Fruit fly (Drosophila melanogaster) whole organism, embryonic: Measurements from ENCODE around the gene CG5160.

ENCODE experiments used
- CG10654 ChIP-seq: fragments of 200-800 bp; sonication (Bioruptor generic); optimal IDR thresholded peaks from 2 replicates; lab custom pipeline; 2016; ENCODE audit warnings: missing biosample characterization, missing genetic modification characterization
- CG10979 ChIP-seq: fragments of 200-800 bp; sonication (Bioruptor generic); optimal IDR thresholded peaks from 2 replicates; lab custom pipeline; 2018; ENCODE audit warnings: missing biosample characterization, mild to moderate bottlenecking, missing genetic modification characterization, moderate library complexity
- CG11723 ChIP-seq: fragments of 200-800 bp; sonication (Bioruptor generic); optimal IDR thresholded peaks from 2 replicates; lab custom pipeline; 2017; ENCODE audit warnings: missing biosample characterization, mild to moderate bottlenecking, missing genetic modification characterization
- CG12659 ChIP-seq: fragments of 200-800 bp; sonication (Bioruptor generic); optimal IDR thresholded peaks from 3 replicates; lab custom pipeline; 2017; ENCODE audit warnings: mild to moderate bottlenecking, missing biosample characterization, missing genetic modification reagents, missing genetic modification characterization
- CG1647 ChIP-seq: fragments of 200-800 bp; sonication (Bioruptor generic); optimal IDR thresholded peaks from 3 replicates; lab custom pipeline; 2016; ENCODE audit warnings: missing biosample characterization, missing genetic modification characterization
- CG17328 ChIP-seq: fragments of 200-800 bp; sonication (Bioruptor generic); IDR thresholded peaks from 2 replicates; pipeline ENCODE4 v1.3.6; 2022; ENCODE audit warnings: missing biosample characterization, missing genetic modification characterization
- CG17361 ChIP-seq: fragments of 200-800 bp; sonication (Bioruptor generic); IDR thresholded peaks from 3 replicates; pipeline ENCODE4 v1.3.6; 2022; ENCODE audit warnings: missing biosample characterization, missing genetic modification characterization
- CG1792 ChIP-seq: fragments of 200-800 bp; sonication (Bioruptor generic); optimal IDR thresholded peaks from 2 replicates; lab custom pipeline; 2016; ENCODE audit warnings: missing biosample characterization, missing genetic modification characterization
- CG18262 ChIP-seq: fragments of 200-800 bp; optimal IDR thresholded peaks from 3 replicates; lab custom pipeline; 2019; ENCODE audit warnings: missing biosample characterization, mild to moderate bottlenecking, missing genetic modification characterization, moderate library complexity
- CG30403 ChIP-seq: fragments of 200-800 bp; sonication (Bioruptor generic); optimal IDR thresholded peaks from 3 replicates; lab custom pipeline; 2016; ENCODE audit warnings: missing biosample characterization, missing genetic modification characterization
- CG3407 ChIP-seq: fragments of 200-800 bp; sonication (Bioruptor generic); optimal IDR thresholded peaks from 2 replicates; lab custom pipeline; 2018; ENCODE audit warnings: missing biosample characterization, mild to moderate bottlenecking, missing genetic modification characterization
- CG7271 ChIP-seq: fragments of 200-800 bp; sonication (Bioruptor generic); optimal IDR thresholded peaks from 2 replicates; lab custom pipeline; 2018; ENCODE audit warnings: missing biosample characterization, mild to moderate bottlenecking, missing genetic modification characterization, moderate library complexity
- CG8281 ChIP-seq: fragments of 200-800 bp; sonication (Bioruptor generic); optimal IDR thresholded peaks from 2 replicates; lab custom pipeline; 2018; ENCODE audit warnings: missing biosample characterization, mild to moderate bottlenecking, missing genetic modification characterization, moderate library complexity
- CG9817 ChIP-seq: fragments of 200-800 bp; sonication (Bioruptor generic); optimal IDR thresholded peaks from 2 replicates; lab custom pipeline; 2018; ENCODE audit warnings: missing biosample characterization, mild to moderate bottlenecking, missing genetic modification characterization, moderate library complexity
- CG9876 ChIP-seq: fragments of 200-800 bp; sonication (Bioruptor generic); optimal IDR thresholded peaks from 2 replicates; lab custom pipeline; 2016; ENCODE audit warnings: missing biosample characterization, missing genetic modification characterization
- Dek ChIP-seq: fragments of 200-800 bp; sonication (Bioruptor generic); optimal IDR thresholded peaks from 3 replicates; lab custom pipeline; 2019; ENCODE audit warnings: missing biosample characterization, mild to moderate bottlenecking, missing genetic modification characterization, moderate library complexity
- Ets65A ChIP-seq: fragments of 200-800 bp; sonication (Bioruptor generic); peaks from one replicate; lab custom pipeline; 2016; ENCODE audit warnings: missing biosample characterization, missing genetic modification characterization
- GATAe ChIP-seq: fragments of 200-800 bp; sonication (Bioruptor generic); conservative IDR thresholded peaks from 2 replicates; pipeline ENCODE4 v1.3.6; 2022; ENCODE audit warnings: missing biosample characterization, missing genetic modification characterization
- HHEX ChIP-seq: fragments of 200-800 bp; sonication (Bioruptor generic); optimal IDR thresholded peaks from 3 replicates; lab custom pipeline; 2017; ENCODE audit warnings: missing biosample characterization, mild to moderate bottlenecking, missing genetic modification characterization, missing genetic modification reagents
- Hand ChIP-seq: fragments of 200-800 bp; sonication (Bioruptor generic); optimal IDR thresholded peaks from 2 replicates; lab custom pipeline; 2017; ENCODE audit warnings: mild to moderate bottlenecking, missing biosample characterization, missing genetic modification reagents, missing genetic modification characterization
- Hey ChIP-seq: fragments of 200-800 bp; sonication (Bioruptor generic); optimal IDR thresholded peaks from 3 replicates; lab custom pipeline; 2018; ENCODE audit warnings: missing biosample characterization, mild to moderate bottlenecking, missing genetic modification characterization
- Hr51 ChIP-seq, 2 experiments: fragments of 200-800 bp; sonication (Bioruptor generic); optimal IDR thresholded peaks; 2 replicates in 1 of 2; 3 replicates in 1 of 2; lab custom pipeline; 2016 to 2018; ENCODE audit warnings: missing biosample characterization in 2 of 2, missing genetic modification characterization in 2 of 2, mild to moderate bottlenecking in 1 of 2, moderate library complexity in 1 of 2
- Neu2 ChIP-seq: fragments of 200-800 bp; sonication (Bioruptor generic); optimal IDR thresholded peaks from 3 replicates; lab custom pipeline; 2016; ENCODE audit warnings: missing biosample characterization, missing genetic modification characterization, borderline replicate concordance
- Oaz ChIP-seq: fragments of 200-800 bp; sonication (Bioruptor generic); IDR thresholded peaks from 2 replicates; pipeline ENCODE4 v1.3.6; 2022; ENCODE audit warnings: missing biosample characterization, missing genetic modification characterization
- Scr ChIP-seq: fragments of 200-800 bp; sonication (Bioruptor generic); IDR thresholded peaks from 2 replicates; pipeline ENCODE4 v1.3.6; 2022; ENCODE audit warnings: missing biosample characterization, missing genetic modification characterization; ENCODE audit not compliant: partially characterized antibody
- Trl ChIP-seq, 3 experiments: fragments of >200 bp in 2 of 3; fragments of 200-800 bp in 1 of 3; sonication (Bioruptor generic) in 1 of 3; optimal IDR thresholded peaks; 2 replicates in 1 of 3; 3 replicates in 2 of 3; lab custom pipeline; 2016 to 2017; ENCODE audit warnings: missing biosample characterization in 1 of 3, missing genetic modification characterization in 1 of 3
- ab ChIP-seq: fragments of 200-800 bp; sonication (Bioruptor generic); optimal IDR thresholded peaks from 2 replicates; lab custom pipeline; 2016; ENCODE audit warnings: missing biosample characterization, missing genetic modification characterization
- amos ChIP-seq: fragments of 200-800 bp; sonication (Bioruptor generic); IDR thresholded peaks from 2 replicates; pipeline ENCODE4 v1.3.6; 2022; ENCODE audit warnings: missing biosample characterization, missing genetic modification characterization; ENCODE audit not compliant: partially characterized antibody
- cg ChIP-seq: fragments of 200-800 bp; sonication (Bioruptor generic); optimal IDR thresholded peaks from 3 replicates; lab custom pipeline; 2019; ENCODE audit warnings: missing biosample characterization, mild to moderate bottlenecking, missing genetic modification characterization, moderate library complexity
- chm ChIP-seq: fragments of 200-800 bp; sonication (Bioruptor generic); IDR thresholded peaks from 2 replicates; pipeline ENCODE4 v1.3.6; 2022; ENCODE audit warnings: missing biosample characterization, missing genetic modification characterization
- en ChIP-seq: fragments of 200-800 bp; sonication (Bioruptor generic); optimal IDR thresholded peaks from 2 replicates; lab custom pipeline; 2016; ENCODE audit warnings: missing biosample characterization, missing genetic modification characterization
- exex ChIP-seq: fragments of 200-800 bp; sonication (Bioruptor generic); optimal IDR thresholded peaks from 4 replicates; lab custom pipeline; 2018; ENCODE audit warnings: missing biosample characterization, mild to moderate bottlenecking, missing genetic modification characterization, moderate library complexity
- gsb ChIP-seq: fragments of 200-800 bp; sonication (Bioruptor generic); IDR thresholded peaks from 2 replicates; pipeline ENCODE4 v1.3.6; 2022; ENCODE audit warnings: missing biosample characterization, missing genetic modification characterization
- hbn ChIP-seq: fragments of 200-800 bp; sonication (Bioruptor generic); IDR thresholded peaks from 2 replicates; pipeline ENCODE4 v1.3.6; 2022; ENCODE audit warnings: missing biosample characterization, missing genetic modification characterization; ENCODE audit not compliant: partially characterized antibody
- kay ChIP-seq: fragments of 200-800 bp; sonication (Bioruptor generic); optimal IDR thresholded peaks from 2 replicates; lab custom pipeline; 2016; ENCODE audit warnings: missing biosample characterization, missing genetic modification characterization
- nau ChIP-seq: fragments of 200-800 bp; sonication (Bioruptor generic); optimal IDR thresholded peaks from 3 replicates; lab custom pipeline; 2017; ENCODE audit warnings: missing biosample characterization, mild to moderate bottlenecking, missing genetic modification characterization, missing genetic modification reagents
- nerfin-1 ChIP-seq: fragments of 200-800 bp; sonication (Bioruptor generic); optimal IDR thresholded peaks from 3 replicates; lab custom pipeline; 2019; ENCODE audit warnings: missing biosample characterization, mild to moderate bottlenecking, missing genetic modification characterization, moderate library complexity
- nom ChIP-seq: fragments of 200-800 bp; sonication (Bioruptor generic); optimal IDR thresholded peaks from 2 replicates; lab custom pipeline; 2017; ENCODE audit warnings: missing biosample characterization, missing genetic modification characterization, mild to moderate bottlenecking, moderate library complexity, missing genetic modification reagents
- peb ChIP-seq: fragments of 200-800 bp; sonication (Bioruptor generic); IDR thresholded peaks from 2 replicates; pipeline ENCODE4 v1.3.6; 2022; ENCODE audit warnings: missing biosample characterization, missing genetic modification characterization
- rib ChIP-seq: fragments of 200-800 bp; sonication (Bioruptor generic); IDR thresholded peaks from 2 replicates; pipeline ENCODE4 v1.3.6; 2022; ENCODE audit warnings: missing biosample characterization, missing genetic modification characterization
- sr ChIP-seq: fragments of 200-800 bp; sonication (Bioruptor generic); IDR thresholded peaks from 3 replicates; pipeline ENCODE4 v1.3.6; 2022; ENCODE audit warnings: missing biosample characterization, missing genetic modification characterization
- tap ChIP-seq: fragments of 200-800 bp; optimal IDR thresholded peaks from 3 replicates; lab custom pipeline; 2019; ENCODE audit warnings: missing biosample characterization, mild to moderate bottlenecking, missing genetic modification characterization, moderate library complexity
- trh ChIP-seq: fragments of 200-800 bp; sonication (Bioruptor generic); optimal IDR thresholded peaks from 2 replicates; lab custom pipeline; 2016; ENCODE audit warnings: missing biosample characterization, missing genetic modification characterization
- ttk ChIP-seq: fragments of 200-800 bp; sonication (Bioruptor generic); IDR thresholded peaks from 2 replicates; pipeline ENCODE4 v2.1.2; 2022; ENCODE audit warnings: missing biosample characterization, missing genetic modification characterization
- unpg ChIP-seq: fragments of 200-800 bp; sonication (Bioruptor generic); optimal IDR thresholded peaks from 3 replicates; lab custom pipeline; 2018; ENCODE audit warnings: missing biosample characterization, mild to moderate bottlenecking, missing genetic modification characterization, moderate library complexity
- wdn ChIP-seq: fragments of 200-800 bp; sonication (Bioruptor generic); IDR thresholded peaks from 2 replicates; pipeline ENCODE4 v1.3.6; 2022; ENCODE audit warnings: missing biosample characterization, missing genetic modification characterization
- wor ChIP-seq: fragments of 200-800 bp; sonication (Bioruptor generic); IDR thresholded peaks from 2 replicates; pipeline ENCODE4 v1.3.6; 2022; ENCODE audit warnings: missing biosample characterization, missing genetic modification characterization

Gene CG5160

dm6 chr2L:7436492-7437324, 38.2 kb upstream of the CG5160 start (continued):
- peak; percentile 42; the same call in 2 of the 3 replicates for TF ChIP-seq CG17361
- TF ChIP-seq Dek (tag; lab: Kevin White, UChicago), result peak; percentile 81
- TF ChIP-seq CG9876, result peak; percentile 70
- TF ChIP-seq Ets65A (GFP tag; lab: Kevin White, UChicago), result peak; percentile 84
- peak; percentile 46 for TF ChIP-seq kay (GFP tag; lab: Kevin White, UChicago)
- TF ChIP-seq Hr51 (GFP tag; optimal IDR thresholded peaks at IDR 0.05; lab: Kevin White, UChicago), result peak; percentile 46 to 62
- TF ChIP-seq trh, result peak; percentile 57
- peak; percentile 54 for TF ChIP-seq unpg (GFP tag; lab: Kevin White, UChicago)
- peak; percentile 82 for TF ChIP-seq rib
- TF ChIP-seq en (GFP tag; lab: Kevin White, UChicago), result peak; percentile 11
- TF ChIP-seq ttk (GFP tag; lab: Robert Waterston, UW), result peak; percentile 31; the same call in 1 of the 2 replicates
- TF ChIP-seq Hand (GFP tag; lab: Kevin White, UChicago), result peak; percentile 9
- peak; percentile 42 for TF ChIP-seq wor (GFP tag; lab: Robert Waterston, UW)
- TF ChIP-seq CG30403 (GFP tag; lab: Kevin White, UChicago), result peak; percentile 38
- TF ChIP-seq Oaz (GFP tag; lab: Robert Waterston, UW), result 0 out of 2 replicates have a peak, but pooled peaks have one; percentile 40
- TF ChIP-seq CG10654, result peak; percentile 69
- no peak for TF ChIP-seq nom (GFP tag; lab: Kevin White, UChicago)
- peak; percentile 77 for TF ChIP-seq Hey (tag; lab: Kevin White, UChicago)
- TF ChIP-seq Scr (GFP tag; lab: Robert Waterston, UW), result no peak
- no peak for TF ChIP-seq Neu2
- TF ChIP-seq exex (tag; lab: Kevin White, UChicago), result peak; percentile 90
- no peak; the same call in 1 of the 2 replicates for TF ChIP-seq GATAe (GFP tag; lab: Robert Waterston, UW)
- peak; percentile 87 for TF ChIP-seq CG12659 (GFP tag; lab: Kevin White, UChicago)
- TF ChIP-seq CG9817 (tag; lab: Kevin White, UChicago), result peak; percentile 71
- TF ChIP-seq tap (tag; lab: Kevin White, UChicago), result peak; percentile 29
- no peak for TF ChIP-seq CG10979 (tag; lab: Kevin White, UChicago)
- peak; percentile 44 for TF ChIP-seq nerfin-1
- TF ChIP-seq CG1647 (GFP tag; lab: Kevin White, UChicago), result peak; percentile 83
- TF ChIP-seq CG3407, result peak; percentile 77
- TF ChIP-seq ab (GFP tag; lab: Kevin White, UChicago), result no peak
- TF ChIP-seq hbn (GFP tag; lab: Robert Waterston, UW), result no peak
- TF ChIP-seq CG18262 (tag; lab: Kevin White, UChicago), result peak; percentile 12
- TF ChIP-seq CG1792, result peak; percentile 80
- TF ChIP-seq CG7271 (tag; lab: Kevin White, UChicago), result no peak
- TF ChIP-seq amos (GFP tag; lab: Robert Waterston, UW), result no peak
- peak; percentile 81 for TF ChIP-seq sr (GFP tag; lab: Robert Waterston, UW)
- peak; percentile 58 for TF ChIP-seq CG17328 (GFP tag; lab: Robert Waterston, UW)
- peak; percentile 76 for TF ChIP-seq gsb (GFP tag; lab: Robert Waterston, UW)
- peak; percentile 39 for TF ChIP-seq CG11723 (GFP tag; lab: Kevin White, UChicago)
- TF ChIP-seq nau (GFP tag; lab: Kevin White, UChicago), result peak; percentile 80
- no peak for TF ChIP-seq Trl (optimal IDR thresholded peaks at IDR 0.05; lab: Kevin White, UChicago)
- TF ChIP-seq Trl (GFP tag; optimal IDR thresholded peaks at IDR 0.05; lab: Kevin White, UChicago), result peak; percentile 78
- no peak for TF ChIP-seq cg (GFP tag; lab: Kevin White, UChicago)
- TF ChIP-seq chm (GFP tag; lab: Robert Waterston, UW), result no peak; the same call in 1 of the 2 replicates
- no peak; the same call in 1 of the 2 replicates for TF ChIP-seq peb (GFP tag; lab: Robert Waterston, UW)
- peak; percentile 66 for TF ChIP-seq CG8281
- TF ChIP-seq wdn, result peak; percentile 64
- peak; percentile 71 for TF ChIP-seq HHEX (GFP tag; lab: Kevin White, UChicago)
